Worm (Caenorhabditis elegans): ENCODE data around the gene srlf-13.

srlf-13 gene

DNA sequence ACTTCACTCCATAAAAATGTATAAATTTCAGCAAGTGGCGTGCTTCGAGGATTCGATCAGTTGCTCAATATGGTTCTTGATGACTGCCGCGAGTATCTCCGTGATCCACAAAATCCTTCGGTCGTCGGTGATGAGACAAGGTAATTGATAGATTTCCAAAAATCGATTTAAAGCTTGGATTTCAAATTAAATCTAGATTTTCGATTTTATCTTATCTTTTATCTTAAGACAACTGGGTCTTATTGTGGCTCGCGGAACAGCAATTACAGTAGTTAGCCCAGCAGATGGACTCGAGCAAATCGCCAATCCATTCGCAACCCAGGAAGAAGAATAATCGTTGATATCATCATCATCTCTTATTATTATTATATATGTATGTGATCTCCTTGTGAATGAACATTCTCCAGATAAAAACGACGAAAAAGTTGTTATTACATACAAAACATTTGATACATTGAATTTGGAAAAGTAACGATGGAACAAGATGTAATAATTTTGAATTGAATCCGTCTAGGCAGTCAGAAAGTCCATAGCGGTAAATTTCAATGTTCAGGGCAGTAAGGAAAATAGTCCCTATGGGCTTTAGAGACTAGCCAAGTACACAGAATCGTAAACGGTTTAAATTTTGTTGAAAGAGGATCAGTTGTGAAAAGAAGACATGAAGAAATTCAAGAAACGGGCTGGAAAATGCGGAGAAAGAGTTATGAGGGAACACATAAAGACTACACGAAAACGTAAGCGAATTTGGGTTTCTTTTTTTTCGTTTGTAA is 37.5 kb upstream of the srlf-13 start (continued):
- no peak for TF ChIP-seq sdz-38 (tag; optimal IDR thresholded peaks at IDR 0.05)
- no peak for TF ChIP-seq snpc-3.4 (tag; optimal IDR thresholded peaks at IDR 0.05)
- TF ChIP-seq ztf-28 (GFP tag; IDR thresholded peaks at IDR 0.05): no peak
- TF ChIP-seq F57A8.1 (GFP tag; optimal IDR thresholded peaks at IDR 0.05): no peak
- peak; percentile 16 for TF ChIP-seq mel-28 (tag; optimal IDR thresholded peaks at IDR 0.05; ENCODE audit: borderline replicate concordance)
- peak in 1 of 2 experiments; percentile 56 for TF ChIP-seq let-607 (tag; optimal IDR thresholded peaks at IDR 0.05)
- no peak for TF ChIP-seq hsf-1 (GFP tag; IDR thresholded peaks at IDR 0.05)
- TF ChIP-seq K11D2.4 (GFP tag; IDR thresholded peaks at IDR 0.05): peak; percentile 63; the same call in 1 of the 2 replicates
- peak; percentile 5 for TF ChIP-seq F57C9.4 (tag; optimal IDR thresholded peaks at IDR 0.05)
- TF ChIP-seq lin-54 (GFP tag; optimal IDR thresholded peaks at IDR 0.05): no peak
- TF ChIP-seq dpff-1 (tag; optimal IDR thresholded peaks at IDR 0.05): peak; percentile 69
- no peak for TF ChIP-seq mxl-1 (tag; optimal IDR thresholded peaks at IDR 0.05)
- peak; percentile 14 for TF ChIP-seq ets-4 (GFP tag; optimal IDR thresholded peaks at IDR 0.05)
- peak; percentile 58; the same call in 1 of the 2 replicates for TF ChIP-seq pbrm-1 (GFP tag; IDR thresholded peaks at IDR 0.05)
- 0 out of 2 replicates have a peak, but pooled peaks have one; percentile 40 for TF ChIP-seq C06A6.2 (GFP tag; conservative IDR thresholded peaks at IDR 0.05)
- peak; percentile 43; the same call in 1 of the 2 replicates for TF ChIP-seq let-526 (GFP tag; IDR thresholded peaks at IDR 0.05)
- peak; percentile 84 for TF ChIP-seq B0336.3 (GFP tag; IDR thresholded peaks at IDR 0.05)
- TF ChIP-seq pha-4 (tag; optimal IDR thresholded peaks at IDR 0.05): no peak
- peak; percentile 71 for TF ChIP-seq ceh-79 (tag; optimal IDR thresholded peaks at IDR 0.05)
- peak; percentile 33 for TF ChIP-seq B0035.1 (tag; optimal IDR thresholded peaks at IDR 0.05)
- TF ChIP-seq B0261.1 (tag; optimal IDR thresholded peaks at IDR 0.05): peak; percentile 3
- TF ChIP-seq Y67H2A.10 (GFP tag; conservative IDR thresholded peaks at IDR 0.05): 0 out of 2 replicates have a peak, but pooled peaks have one; percentile 27
- TF ChIP-seq lin-40 (tag; optimal IDR thresholded peaks at IDR 0.05): peak; percentile 6
- TF ChIP-seq unc-62 (GFP tag; optimal IDR thresholded peaks at IDR 0.05): no peak
- TF ChIP-seq ccch-3 (GFP tag; optimal IDR thresholded peaks at IDR 0.05): no peak
- TF ChIP-seq repo-1 (tag; optimal IDR thresholded peaks at IDR 0.05): peak; percentile 94
- peak; percentile 32 for TF ChIP-seq F10E7.11 (tag; optimal IDR thresholded peaks at IDR 0.05)
- no peak for TF ChIP-seq ceh-40 (GFP tag; IDR thresholded peaks at IDR 0.05)
- peak; percentile 35 for TF ChIP-seq fkh-3 (tag; optimal IDR thresholded peaks at IDR 0.05)
- TF ChIP-seq ekl-4 (GFP tag; IDR thresholded peaks at IDR 0.05): peak; percentile 46; the same call in 1 of the 2 replicates
- peak; percentile 40; the same call in 1 of the 2 replicates for TF ChIP-seq egl-44 (GFP tag; IDR thresholded peaks at IDR 0.05)
- no peak for TF ChIP-seq akir-1 (GFP tag; optimal IDR thresholded peaks at IDR 0.05)
- peak; percentile 81 for TF ChIP-seq zim-3 (tag; optimal IDR thresholded peaks at IDR 0.05)

DNA sequence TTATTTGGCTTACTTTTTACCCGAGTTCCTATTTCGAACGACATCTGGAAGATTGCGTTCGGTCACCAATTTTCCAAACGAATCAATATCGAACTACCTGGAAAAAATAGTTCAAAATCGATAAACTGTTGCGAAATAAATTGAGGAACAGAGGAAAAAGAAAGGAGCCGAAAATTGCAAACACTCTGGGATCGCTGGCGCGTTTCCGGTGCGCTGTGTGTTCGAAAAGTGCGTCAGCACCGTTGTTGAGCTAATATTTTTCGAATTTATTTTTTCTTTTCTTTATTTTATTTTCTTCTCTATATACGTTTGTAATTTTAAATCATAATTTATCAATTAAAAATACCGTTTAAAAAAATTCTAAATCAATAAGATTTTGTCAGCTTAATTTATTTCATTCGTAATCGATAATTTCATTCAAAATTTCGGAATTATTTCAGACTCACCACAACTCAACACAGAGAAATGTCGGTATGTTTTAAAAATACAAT is 36.7 kb upstream of the srlf-13 start, which contains the start of the genes dnc-1 and lsm-7:
dnc-1 (minus strand) TSS at position 142 of the 491 bp plus-strand sequence.
lsm-7 (plus strand) TSS at position 441 of the 491 bp plus-strand sequence.
- TF ChIP-seq dpl-1 (GFP tag; optimal IDR thresholded peaks at IDR 0.05): peak; percentile 56
- TF ChIP-seq nhr-120 (GFP tag; IDR thresholded peaks at IDR 0.05): no peak
- peak; percentile 58; the same call in 1 of the 2 replicates for TF ChIP-seq zfh-2 (GFP tag; conservative IDR thresholded peaks at IDR 0.05)
- TF ChIP-seq B0019.2 (GFP tag; conservative IDR thresholded peaks at IDR 0.05): 0 out of 2 replicates have a peak, but pooled peaks have one; percentile 6
- TF ChIP-seq lsl-1 (GFP tag; optimal IDR thresholded peaks at IDR 0.05): peak; percentile 51
- peak; percentile 18 for TF ChIP-seq athp-1 (tag; optimal IDR thresholded peaks at IDR 0.05)
- peak; percentile 5 for TF ChIP-seq madf-10 (tag; optimal IDR thresholded peaks at IDR 0.05)
- TF ChIP-seq snpc-4 (GFP tag; optimal IDR thresholded peaks at IDR 0.05): no peak
- peak; percentile 1 to 54 (median 45) for TF ChIP-seq snpc-4 (tag; optimal IDR thresholded peaks at IDR 0.05)
- no peak for TF ChIP-seq ceh-91 (GFP tag; IDR thresholded peaks at IDR 0.05)
- TF ChIP-seq ekl-4 (GFP tag; IDR thresholded peaks at IDR 0.05): 0 out of 2 replicates have a peak, but pooled peaks have one; percentile 13
- TF ChIP-seq pha-4 (tag; optimal IDR thresholded peaks at IDR 0.05): peak; percentile 64
- peak; percentile 39 for TF ChIP-seq F33H1.4 (GFP tag; IDR thresholded peaks at IDR 0.05)
- peak; percentile 94 for TF ChIP-seq ztf-18 (tag; optimal IDR thresholded peaks at IDR 0.05)
- peak; percentile 59; the same call in 1 of the 2 replicates for TF ChIP-seq lin-26 (GFP tag; IDR thresholded peaks at IDR 0.05)
- TF ChIP-seq K11D2.4 (GFP tag; IDR thresholded peaks at IDR 0.05): peak; percentile 68
- TF ChIP-seq ceh-27 (GFP tag; optimal IDR thresholded peaks at IDR 0.05): peak; percentile 3

Measured in whole organism, young adult.